Worm (Caenorhabditis elegans): ENCODE results near the gene tbx-36.
A peak's percentile ranks its signal among the peaks of the same experiment; 100 is the strongest.

tbx-36 gene

ce11 chrIV:11928388-11928787, 22.0 kb upstream of the tbx-36 start (continued):
- TF ChIP-seq nhr-84 (tag; optimal IDR thresholded peaks at IDR 0.05) (no peak), nhr-20 (tag; optimal IDR thresholded peaks at IDR 0.05) (peak; percentile 94), aha-1 (tag; optimal IDR thresholded peaks at IDR 0.05) (no peak), lir-3 (tag; optimal IDR thresholded peaks at IDR 0.05; ENCODE audit: poor library complexity) (no peak), ceh-8 (GFP tag; optimal IDR thresholded peaks at IDR 0.05) (no peak), F16B12.6 (tag; optimal IDR thresholded peaks at IDR 0.05) (no peak), mdl-1 (tag; optimal IDR thresholded peaks at IDR 0.05) (peak in 1 of 2 experiments; percentile 58), alr-1 (tag; optimal IDR thresholded peaks at IDR 0.05; ENCODE audit: borderline replicate concordance) (no peak), jun-1 (tag; optimal IDR thresholded peaks at IDR 0.05) (peak; percentile 8), blmp-1 (tag; optimal IDR thresholded peaks at IDR 0.05) (peak; percentile 19), efl-1 (optimal IDR thresholded peaks at IDR 0.05) (peak; percentile 27 to 46), efl-1 (GFP tag; optimal IDR thresholded peaks at IDR 0.05 in 1 of 2) (peak; percentile 6 to 88), vab-15 (tag; optimal IDR thresholded peaks at IDR 0.05) (no peak), ceh-90 (tag; optimal IDR thresholded peaks at IDR 0.05) (no peak), ets-5 (GFP tag; IDR thresholded peaks at IDR 0.05) (no peak), lin-13 (GFP tag; optimal IDR thresholded peaks at IDR 0.05) (peak; percentile 11), nhr-47 (tag; optimal IDR thresholded peaks at IDR 0.05) (peak; percentile 56), lsy-2 (tag; optimal IDR thresholded peaks at IDR 0.05) (peak in 1 of 2 experiments; percentile 66), unc-130 (tag; optimal IDR thresholded peaks at IDR 0.05) (no peak), nhr-12 (tag; optimal IDR thresholded peaks at IDR 0.05) (no peak), grh-1 (GFP tag; IDR thresholded peaks at IDR 0.05) (peak; percentile 27; the same call in 1 of the 2 replicates), efl-3 (GFP tag; optimal IDR thresholded peaks at IDR 0.05) (no peak), mab-9 (GFP tag; IDR thresholded peaks at IDR 0.05) (no peak), zip-4 (GFP tag; optimal IDR thresholded peaks at IDR 0.05) (no peak), ama-1 (optimal IDR thresholded peaks at IDR 0.05) (no peak), sup-37 (GFP tag; optimal IDR thresholded peaks at IDR 0.05) (no peak), xbp-1 (tag; optimal IDR thresholded peaks at IDR 0.05) (peak; percentile 25), lin-39 (tag; optimal IDR thresholded peaks at IDR 0.05) (no peak), nhr-77 (tag; optimal IDR thresholded peaks at IDR 0.05) (peak; percentile 30), ceh-88 (GFP tag; IDR thresholded peaks at IDR 0.05) (peak; percentile 41; the same call in 1 of the 2 replicates), hpl-2 (GFP tag; optimal IDR thresholded peaks at IDR 0.05) (no peak), nhr-237 (tag; optimal IDR thresholded peaks at IDR 0.05) (no peak), elt-2 (tag; optimal IDR thresholded peaks at IDR 0.05) (peak; percentile 32), swsn-7 (tag; optimal IDR thresholded peaks at IDR 0.05) (peak; percentile 29), pax-3 (tag; optimal IDR thresholded peaks at IDR 0.05) (no peak), lin-15B (tag; optimal IDR thresholded peaks at IDR 0.05) (no peak), tlp-1 (tag; optimal IDR thresholded peaks at IDR 0.05) (no peak), C04F5.9 (tag; optimal IDR thresholded peaks at IDR 0.05) (no peak), tbx-2 (tag; optimal IDR thresholded peaks at IDR 0.05) (peak; percentile 15), snu-23 (GFP tag; optimal IDR thresholded peaks at IDR 0.05) (peak; percentile 76), ztf-4 (tag; optimal IDR thresholded peaks at IDR 0.05) (no peak), dpl-1 (GFP tag; optimal IDR thresholded peaks at IDR 0.05) (peak in 2 of 3 experiments; percentile 14 to 16), egl-13 (tag; optimal IDR thresholded peaks at IDR 0.05) (no peak), ceh-63 (GFP tag; optimal IDR thresholded peaks at IDR 0.05) (no peak), nhr-19 (GFP tag; conservative IDR thresholded peaks at IDR 0.05) (peak; percentile 63), skn-1 (tag; optimal IDR thresholded peaks at IDR 0.05) (peak; percentile 55), snpc-4 (tag; optimal IDR thresholded peaks at IDR 0.05) (no peak), aly-2 (tag; optimal IDR thresholded peaks at IDR 0.05) (no peak), C16A3.4 (tag; optimal IDR thresholded peaks at IDR 0.05) (peak; percentile 43), lin-35 (GFP tag; optimal IDR thresholded peaks at IDR 0.05) (peak; percentile 36 to 76), nhr-90 (tag; optimal IDR thresholded peaks at IDR 0.05; ENCODE audit: poor library complexity) (peak; percentile 68), ceh-82 (tag; optimal IDR thresholded peaks at IDR 0.05) (peak in 2 of 3 experiments; percentile 27 to 35), lin-14 (GFP tag; optimal IDR thresholded peaks at IDR 0.05) (peak; percentile 41), unc-86 (tag; optimal IDR thresholded peaks at IDR 0.05) (no peak)

All from whole organism, L1 larva.